Worm (Caenorhabditis elegans): ENCODE results near the gene srxa-4.

ce11 chrV:7460898-7461297, 40.6 kb downstream of the srxa-4 start, which contains the start of gene srh-92:
- TF ChIP-seq R02D3.7 (tag; optimal IDR thresholded peaks at IDR 0.05) (no peak), fkh-2 (tag; optimal IDR thresholded peaks at IDR 0.05) (no peak), daf-12 (tag; optimal IDR thresholded peaks at IDR 0.05) (no peak), snpc-4 (tag; optimal IDR thresholded peaks at IDR 0.05) (no peak), elt-1 (tag; optimal IDR thresholded peaks at IDR 0.05) (no peak), nhr-11 (tag; optimal IDR thresholded peaks at IDR 0.05) (no peak)

Measured in whole organism, L3 larva.